Fruit fly (Drosophila melanogaster) Kc167 (cell line): Measurements from ENCODE around the gene Rad9.

Experiments used
- Myc ChIP-seq: fragments of >200 bp; optimal IDR thresholded peaks from 2 replicates; lab custom pipeline; 2017; ENCODE audit warnings: missing external identifiers
- Sin3A ChIP-seq: fragments of >200 bp; optimal IDR thresholded peaks from 2 replicates; lab custom pipeline; 2018; ENCODE audit warnings: missing external identifiers
- h ChIP-seq: fragments of >200 bp; optimal IDR thresholded peaks from 3 replicates; lab custom pipeline; 2018; ENCODE audit warnings: missing external identifiers
- insv ChIP-seq: fragments of >200 bp; optimal IDR thresholded peaks from 3 replicates; lab custom pipeline; 2018; ENCODE audit warnings: missing external identifiers
- psq ChIP-seq: fragments of >200 bp; optimal IDR thresholded peaks from 2 replicates; lab custom pipeline; 2017; ENCODE audit warnings: missing external identifiers
- ttk ChIP-seq: sonication (Bioruptor generic); optimal IDR thresholded peaks from 2 replicates; lab custom pipeline; 2017; ENCODE audit warnings: missing external identifiers

DNA sequence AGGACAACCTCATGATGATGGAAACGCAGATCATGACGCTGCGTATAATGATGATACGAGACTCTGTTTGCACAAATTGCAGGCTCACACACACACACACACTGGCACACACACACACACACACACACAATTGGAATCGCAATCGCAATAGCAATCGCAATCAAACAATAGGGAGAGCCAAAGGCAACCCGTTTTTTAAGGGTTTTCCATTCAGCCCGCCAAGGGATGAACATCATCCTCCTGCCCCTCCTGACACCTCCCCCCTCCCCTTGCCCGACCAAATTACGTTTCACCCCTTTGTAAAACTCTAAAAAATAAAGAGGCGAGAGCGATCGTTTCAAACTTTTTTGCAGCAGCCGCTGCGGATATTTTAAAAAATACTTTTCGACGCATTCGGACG is 20.1 kb downstream of the Rad9 start:
- TF ChIP-seq Myc (lab: Kevin White, UChicago) (no peak), Sin3A (lab: Kevin White, UChicago) (no peak), h (no peak), ttk (no peak), psq (lab: Kevin White, UChicago) (no peak), insv (lab: Kevin White, UChicago) (no peak)
